Worm (Caenorhabditis elegans) whole organism, L1 larva: Measurements from ENCODE around the gene F32D8.11.

Experiments used
- C34B4.2 ChIP-seq: sonication (generic microtip); optimal IDR thresholded peaks from 2 replicates; lab custom pipeline; 2017; ENCODE audit warnings: mild to moderate bottlenecking, missing genetic modification characterization, missing compliant biosample characterization
- F16B12.6 ChIP-seq: fragments of 150-350 bp; optimal IDR thresholded peaks from 2 replicates; lab custom pipeline; 2014; ENCODE audit warnings: missing biosample characterization, missing genetic modification characterization
- alr-1 ChIP-seq: fragments of 200-800 bp; sonication (Bioruptor generic); optimal IDR thresholded peaks from 2 replicates; lab custom pipeline; 2018; ENCODE audit warnings: borderline replicate concordance, mild to moderate bottlenecking, missing genetic modification characterization, missing compliant biosample characterization
- ceh-63 ChIP-seq: fragments of 200-800 bp; sonication (Bioruptor generic); optimal IDR thresholded peaks from 2 replicates; lab custom pipeline; 2018; ENCODE audit warnings: mild to moderate bottlenecking, missing genetic modification characterization, missing compliant biosample characterization
- ceh-82 ChIP-seq, 3 experiments: fragments of 150-350 bp in 1 of 3; sonication (generic microtip) in 2 of 3; optimal IDR thresholded peaks; 2 replicates each; lab custom pipeline; 2014 to 2017; ENCODE audit warnings: missing biosample characterization in 3 of 3, missing genetic modification characterization in 3 of 3
- ceh-90 ChIP-seq: sonication (generic microtip); optimal IDR thresholded peaks from 2 replicates; lab custom pipeline; 2016; ENCODE audit warnings: missing genetic modification characterization, missing compliant biosample characterization
- dsc-1 ChIP-seq: sonication (generic microtip); optimal IDR thresholded peaks from 2 replicates; lab custom pipeline; 2016; ENCODE audit warnings: mild to moderate bottlenecking, missing genetic modification characterization, missing compliant biosample characterization
- efl-3 ChIP-seq: fragments of 200-800 bp; sonication (Bioruptor generic); optimal IDR thresholded peaks from 2 replicates; lab custom pipeline; 2018; ENCODE audit warnings: mild to moderate bottlenecking, missing genetic modification characterization, missing compliant biosample characterization
- egl-13 ChIP-seq: sonication (generic microtip); optimal IDR thresholded peaks from 2 replicates; lab custom pipeline; 2016; ENCODE audit warnings: missing genotype, missing genetic modification reagents, missing genetic modification characterization, missing compliant biosample characterization
- elt-2 ChIP-seq: sonication (generic microtip); optimal IDR thresholded peaks from 2 replicates; lab custom pipeline; 2016; ENCODE audit warnings: missing genetic modification characterization, mild to moderate bottlenecking, inconsistent platforms, missing compliant biosample characterization, missing genetic modification reagents
- ets-5 ChIP-seq: fragments of 200-800 bp; sonication (Bioruptor generic); IDR thresholded peaks from 2 replicates; pipeline ENCODE4 v1.3.6; 2022; ENCODE audit warnings: missing genetic modification characterization, missing compliant biosample characterization
- fkh-10 ChIP-seq: sonication (generic microtip); optimal IDR thresholded peaks from 2 replicates; lab custom pipeline; 2017; ENCODE audit warnings: missing biosample characterization, missing genetic modification reagents, missing genetic modification characterization
- fkh-8 ChIP-seq: sonication (generic microtip); optimal IDR thresholded peaks from 2 replicates; lab custom pipeline; 2016; ENCODE audit warnings: mild to moderate bottlenecking, missing genetic modification characterization, missing compliant biosample characterization
- fos-1 ChIP-seq: fragments of 150-350 bp; optimal IDR thresholded peaks from 2 replicates; lab custom pipeline; 2014; ENCODE audit warnings: missing biosample characterization, missing genetic modification characterization
- grh-1 ChIP-seq: fragments of 200-800 bp; sonication (Bioruptor generic); IDR thresholded peaks from 2 replicates; pipeline ENCODE4 v1.3.6; 2022; ENCODE audit warnings: missing genetic modification reagents, missing genetic modification characterization, missing compliant biosample characterization
- hlh-4 ChIP-seq: sonication (generic microtip); optimal IDR thresholded peaks from 2 replicates; lab custom pipeline; 2016; ENCODE audit warnings: mild to moderate bottlenecking, missing genetic modification characterization, missing compliant biosample characterization
- irx-1 ChIP-seq: sonication (generic microtip); optimal IDR thresholded peaks from 2 replicates; lab custom pipeline; 2016; ENCODE audit warnings: missing genetic modification characterization, missing compliant biosample characterization
- isw-1 ChIP-seq: fragments of 200-800 bp; sonication (Bioruptor generic); IDR thresholded peaks from 2 replicates; pipeline ENCODE4 v1.3.6; 2022; ENCODE audit warnings: missing genetic modification characterization, missing compliant biosample characterization
- jun-1 ChIP-seq: fragments of 150-350 bp; optimal IDR thresholded peaks from 2 replicates; lab custom pipeline; 2014; ENCODE audit warnings: missing biosample characterization, missing genetic modification reagents, missing genetic modification characterization
- lin-15B ChIP-seq: fragments of 150-350 bp; sonication (generic microtip); optimal IDR thresholded peaks from 3 replicates; lab custom pipeline; 2014; ENCODE audit warnings: missing biosample characterization, missing genetic modification characterization
- lin-35 ChIP-seq, 2 experiments: fragments of 150-350 bp; optimal IDR thresholded peaks; 2 replicates each; lab custom pipeline; 2014; ENCODE audit warnings: missing biosample characterization in 2 of 2, missing genetic modification characterization in 2 of 2, missing genetic modification reagents in 2 of 2
- lir-3 ChIP-seq: sonication (generic microtip); optimal IDR thresholded peaks from 2 replicates; lab custom pipeline; 2016; ENCODE audit warnings: mild to moderate bottlenecking, missing genetic modification characterization, moderate library complexity, missing compliant biosample characterization; ENCODE audit not compliant: poor library complexity
- mab-9 ChIP-seq: fragments of 200-800 bp; sonication (Bioruptor generic); IDR thresholded peaks from 2 replicates; pipeline ENCODE4 v1.3.6; 2022; ENCODE audit warnings: missing genetic modification reagents, missing genetic modification characterization, missing compliant biosample characterization
- mef-2 ChIP-seq: fragments of 150-350 bp; optimal IDR thresholded peaks from 2 replicates; lab custom pipeline; 2014; ENCODE audit warnings: missing biosample characterization, missing genetic modification characterization
- nhr-12 ChIP-seq: sonication (generic microtip); optimal IDR thresholded peaks from 2 replicates; lab custom pipeline; 2017; ENCODE audit warnings: missing biosample characterization, missing genetic modification characterization
- nhr-19 ChIP-seq: fragments of 200-800 bp; sonication (Bioruptor generic); conservative IDR thresholded peaks from 2 replicates; pipeline ENCODE4 v1.3.6; 2022; ENCODE audit warnings: missing genetic modification characterization, missing compliant biosample characterization
- nhr-47 ChIP-seq: sonication (generic microtip); optimal IDR thresholded peaks from 2 replicates; lab custom pipeline; 2016; ENCODE audit warnings: mild to moderate bottlenecking, missing genetic modification characterization, moderate library complexity, missing compliant biosample characterization
- nhr-71 ChIP-seq: sonication (generic microtip); optimal IDR thresholded peaks from 2 replicates; lab custom pipeline; 2016; ENCODE audit warnings: mild to moderate bottlenecking, missing genetic modification characterization, moderate library complexity, missing compliant biosample characterization
- nhr-77 ChIP-seq: fragments of 150-350 bp; optimal IDR thresholded peaks from 2 replicates; lab custom pipeline; 2014; ENCODE audit warnings: missing biosample characterization, missing genetic modification characterization
- nhr-84 ChIP-seq: sonication (generic microtip); optimal IDR thresholded peaks from 2 replicates; lab custom pipeline; 2017; ENCODE audit warnings: missing biosample characterization, missing genetic modification characterization
- pag-3 ChIP-seq: sonication (generic microtip); optimal IDR thresholded peaks from 2 replicates; lab custom pipeline; 2017; ENCODE audit warnings: missing genetic modification characterization, mild to moderate bottlenecking, missing compliant biosample characterization, antibody characterized with exemption, borderline replicate concordance; ENCODE audit not compliant: insufficient read depth
- pax-3 ChIP-seq: fragments of 200-800 bp; sonication (Bioruptor generic); optimal IDR thresholded peaks from 2 replicates; lab custom pipeline; 2018; ENCODE audit warnings: mild to moderate bottlenecking, missing genetic modification characterization, moderate library complexity, missing compliant biosample characterization
- pqm-1 ChIP-seq: sonication (generic microtip); optimal IDR thresholded peaks from 3 replicates; lab custom pipeline; 2017; ENCODE audit warnings: missing biosample characterization, missing genetic modification characterization
- skn-1 ChIP-seq: fragments of 150-350 bp; optimal IDR thresholded peaks from 2 replicates; lab custom pipeline; 2014; ENCODE audit warnings: missing biosample characterization, missing genetic modification characterization
- snpc-4 ChIP-seq: fragments of 150-350 bp; optimal IDR thresholded peaks from 2 replicates; lab custom pipeline; 2014; ENCODE audit warnings: missing biosample characterization, missing genetic modification characterization
- snu-23 ChIP-seq: sonication (generic microtip); optimal IDR thresholded peaks from 2 replicates; lab custom pipeline; 2016; ENCODE audit warnings: missing genetic modification characterization, missing compliant biosample characterization
- sox-4 ChIP-seq: sonication (generic microtip); optimal IDR thresholded peaks from 2 replicates; lab custom pipeline; 2016; ENCODE audit warnings: missing genetic modification characterization, missing compliant biosample characterization
- swsn-7 ChIP-seq: sonication (generic microtip); optimal IDR thresholded peaks from 2 replicates; lab custom pipeline; 2016; ENCODE audit warnings: missing genetic modification characterization, missing compliant biosample characterization
- tbx-2 ChIP-seq: sonication (generic microtip); optimal IDR thresholded peaks from 2 replicates; lab custom pipeline; 2016; ENCODE audit warnings: missing genetic modification characterization, missing compliant biosample characterization
- unc-62 ChIP-seq: fragments of 150-350 bp; optimal IDR thresholded peaks from 2 replicates; lab custom pipeline; 2014; ENCODE audit warnings: missing biosample characterization, missing genetic modification reagents, missing genetic modification characterization
- unc-86 ChIP-seq: sonication (generic microtip); optimal IDR thresholded peaks from 2 replicates; lab custom pipeline; 2016; ENCODE audit warnings: missing genetic modification characterization, missing compliant biosample characterization
- unc-98 ChIP-seq: fragments of 200-800 bp; sonication (Bioruptor generic); IDR thresholded peaks from 2 replicates; pipeline ENCODE4 v1.3.6; 2022; ENCODE audit warnings: missing genetic modification characterization, missing compliant biosample characterization
- vab-15 ChIP-seq: sonication (generic microtip); optimal IDR thresholded peaks from 2 replicates; lab custom pipeline; 2017; ENCODE audit warnings: missing genotype, mild to moderate bottlenecking, missing genetic modification characterization, missing compliant biosample characterization
- xbp-1 ChIP-seq: sonication (generic microtip); optimal IDR thresholded peaks from 2 replicates; lab custom pipeline; 2016; ENCODE audit warnings: missing genetic modification characterization, missing compliant biosample characterization
- ztf-4 ChIP-seq: fragments of 150-350 bp; optimal IDR thresholded peaks from 2 replicates; lab custom pipeline; 2014; ENCODE audit warnings: missing biosample characterization, missing genetic modification characterization

F32D8.11 gene

DNA sequence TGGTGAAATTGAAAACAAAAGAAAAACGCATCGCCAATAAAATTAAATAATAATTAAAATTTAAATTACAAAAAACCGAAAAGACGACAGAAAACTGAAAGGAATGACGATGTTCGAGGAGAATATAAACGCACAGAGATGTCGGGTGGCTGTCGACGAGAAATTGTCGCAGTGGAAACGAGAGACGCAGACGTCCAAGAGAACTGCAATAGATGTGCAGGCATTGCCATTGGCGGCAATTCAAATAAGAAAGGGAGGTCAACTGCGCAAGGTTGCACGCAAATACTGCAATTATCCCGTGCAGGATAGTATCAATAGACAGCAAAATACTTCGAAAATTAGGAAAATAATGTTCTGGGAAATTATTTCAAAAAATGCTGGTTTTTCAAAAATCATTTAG is 8.2 kb upstream of the F32D8.11 start (continued):
- no peak for TF ChIP-seq alr-1 (tag; lab: Kevin White, UChicago)
- no peak for TF ChIP-seq ets-5 (GFP tag; lab: Robert Waterston, UW)
- peak; percentile 54 for TF ChIP-seq unc-62 (GFP tag; lab: Kevin White, UChicago)
- peak; percentile 98 for TF ChIP-seq irx-1 (tag; lab: Kevin White, UChicago)
- TF ChIP-seq ceh-63 (GFP tag; lab: Kevin White, UChicago), result peak; percentile 89
- TF ChIP-seq nhr-19 (GFP tag; lab: Robert Waterston, UW), result peak; percentile 99
- peak; percentile 31 for TF ChIP-seq nhr-12 (tag; lab: Kevin White, UChicago)
- peak; percentile 96 for TF ChIP-seq ztf-4 (tag; lab: Kevin White, UChicago)
- TF ChIP-seq ceh-90 (tag; lab: Kevin White, UChicago), result peak; percentile 76
- peak; percentile 96 for TF ChIP-seq fkh-10 (GFP tag; lab: Kevin White, UChicago)
- TF ChIP-seq snpc-4 (tag; lab: Kevin White, UChicago), result peak; percentile 93
- peak; percentile 97 for TF ChIP-seq nhr-77
- TF ChIP-seq tbx-2 (tag; lab: Kevin White, UChicago), result peak; percentile 99
- TF ChIP-seq C34B4.2 (tag; lab: Kevin White, UChicago), result peak; percentile 94
- TF ChIP-seq snu-23, result peak; percentile 99
- TF ChIP-seq unc-98, result peak; percentile 61; the same call in 1 of the 2 replicates
- TF ChIP-seq lin-35 (GFP tag; optimal IDR thresholded peaks at IDR 0.05; lab: Kevin White, UChicago), result peak; percentile 100
- peak; percentile 98 for TF ChIP-seq vab-15
- peak; percentile 97 for TF ChIP-seq skn-1 (tag; lab: Kevin White, UChicago)
- TF ChIP-seq nhr-84, result peak; percentile 45
- peak; percentile 99 for TF ChIP-seq dsc-1 (tag; lab: Kevin White, UChicago)
- no peak for TF ChIP-seq pqm-1 (tag; lab: Kevin White, UChicago)
- TF ChIP-seq fkh-8 (tag; lab: Kevin White, UChicago), result peak; percentile 99
- peak; percentile 88 for TF ChIP-seq mef-2 (tag; lab: Kevin White, UChicago)
- no peak for TF ChIP-seq pag-3 (tag; lab: Kevin White, UChicago)
- peak; percentile 70 for TF ChIP-seq hlh-4 (tag; lab: Kevin White, UChicago)
- TF ChIP-seq elt-2 (tag; lab: Kevin White, UChicago), result peak; percentile 97
- TF ChIP-seq lin-15B (tag; lab: Kevin White, UChicago), result peak; percentile 98
- peak; percentile 100 for TF ChIP-seq nhr-71 (tag; lab: Kevin White, UChicago)
- peak; percentile 94 for TF ChIP-seq lir-3
- peak; percentile 99 for TF ChIP-seq nhr-47
- peak; percentile 99 for TF ChIP-seq unc-86 (tag; lab: Kevin White, UChicago)
- peak; percentile 98 for TF ChIP-seq egl-13 (tag; lab: Kevin White, UChicago)
- TF ChIP-seq sox-4 (tag; lab: Kevin White, UChicago), result peak; percentile 97
- TF ChIP-seq mab-9 (GFP tag; lab: Robert Waterston, UW), result peak; percentile 96
- TF ChIP-seq xbp-1 (tag; lab: Kevin White, UChicago), result peak; percentile 99
- peak; percentile 98 for TF ChIP-seq jun-1 (tag; lab: Kevin White, UChicago)
- peak; percentile 99 for TF ChIP-seq swsn-7 (tag; lab: Kevin White, UChicago)
- peak; percentile 98 to 99 (median 98) for TF ChIP-seq ceh-82 (tag; optimal IDR thresholded peaks at IDR 0.05; lab: Kevin White, UChicago)
- peak; percentile 99 for TF ChIP-seq grh-1 (GFP tag; lab: Robert Waterston, UW)
- peak; percentile 99 for TF ChIP-seq pax-3
- TF ChIP-seq fos-1 (tag; lab: Kevin White, UChicago), result peak; percentile 97
- TF ChIP-seq isw-1 (GFP tag; lab: Robert Waterston, UW), result peak; percentile 96
- TF ChIP-seq efl-3 (GFP tag; lab: Kevin White, UChicago), result peak; percentile 98
- TF ChIP-seq F16B12.6, result peak; percentile 71
- TF ChIP-seq, all 84 proteins: peak for 77
